Worm (Caenorhabditis elegans) whole organism, mixed stage, embryonic: ENCODE measurements around the gene sre-31.

Source experiments
- elt-1 ChIP-seq: sonication (generic microtip); optimal IDR thresholded peaks from 2 replicates; lab custom pipeline; 2017; ENCODE audit warnings: missing genetic modification characterization, mild to moderate bottlenecking, missing compliant biosample characterization, antibody characterized with exemption, moderate library complexity, borderline replicate concordance; ENCODE audit not compliant: insufficient read depth
- lin-13 ChIP-seq: fragments of 150-350 bp; optimal IDR thresholded peaks from 2 replicates; lab custom pipeline; 2014; ENCODE audit warnings: missing biosample characterization, missing genetic modification characterization
- lsy-2 ChIP-seq: fragments of 150-350 bp; optimal IDR thresholded peaks from 2 replicates; lab custom pipeline; 2014; ENCODE audit warnings: missing biosample characterization, missing genetic modification characterization
- mep-1 ChIP-seq: fragments of 150-350 bp; optimal IDR thresholded peaks from 2 replicates; lab custom pipeline; 2017; ENCODE audit warnings: missing biosample characterization, missing genetic modification reagents, missing genetic modification characterization, inconsistent platforms
- nhr-237 ChIP-seq: fragments of 150-350 bp; optimal IDR thresholded peaks from 2 replicates; lab custom pipeline; 2014; ENCODE audit warnings: missing biosample characterization, missing genetic modification characterization
- nhr-28 ChIP-seq: fragments of 150-350 bp; optimal IDR thresholded peaks from 2 replicates; lab custom pipeline; 2014; ENCODE audit warnings: missing biosample characterization, missing genetic modification characterization
- snpc-4 ChIP-seq: fragments of 150-350 bp; optimal IDR thresholded peaks from 2 replicates; lab custom pipeline; 2014; ENCODE audit warnings: missing biosample characterization, missing genetic modification characterization
- sptf-1 ChIP-seq: sonication (generic microtip); optimal IDR thresholded peaks from 2 replicates; lab custom pipeline; 2017; ENCODE audit warnings: mild to moderate bottlenecking, missing genetic modification characterization, moderate library complexity, missing compliant biosample characterization
- unc-62 ChIP-seq: fragments of 150-350 bp; optimal IDR thresholded peaks from 2 replicates; lab custom pipeline; 2014; ENCODE audit warnings: missing biosample characterization, missing genetic modification reagents, missing genetic modification characterization

ce11 chrII:12394138-12394537, 14.5 kb downstream of the sre-31 start:
- no peak for TF ChIP-seq snpc-4 (tag; lab: Kevin White, UChicago)
- no peak for TF ChIP-seq lin-13 (tag; lab: Kevin White, UChicago)
- no peak for TF ChIP-seq nhr-28
- TF ChIP-seq sptf-1: no peak
- no peak for TF ChIP-seq unc-62 (GFP tag; lab: Kevin White, UChicago)
- TF ChIP-seq nhr-237: no peak
- TF ChIP-seq elt-1 (tag; lab: Kevin White, UChicago): no peak
- TF ChIP-seq lsy-2: no peak
- TF ChIP-seq mep-1 (tag; lab: Kevin White, UChicago): no peak
